Fruit fly (Drosophila melanogaster) whole organism, embryonic: Measurements from ENCODE around the gene Lamtor3.

Experiments
- CG7839 ChIP-seq: fragments of 200-800 bp; sonication (Bioruptor generic); optimal IDR thresholded peaks from 3 replicates; lab custom pipeline; 2018; ENCODE audit warnings: missing biosample characterization, mild to moderate bottlenecking, missing genetic modification characterization, moderate library complexity
- CG9727 ChIP-seq: fragments of 200-800 bp; sonication (Bioruptor generic); optimal IDR thresholded peaks from 3 replicates; lab custom pipeline; 2017; ENCODE audit warnings: missing biosample characterization, mild to moderate bottlenecking, missing genetic modification characterization
- fd102C ChIP-seq: fragments of 200-800 bp; sonication (Bioruptor generic); optimal IDR thresholded peaks from 2 replicates; lab custom pipeline; 2018; ENCODE audit warnings: missing biosample characterization, mild to moderate bottlenecking, missing genetic modification characterization, moderate library complexity
- gfzf ChIP-seq: fragments of 200-800 bp; sonication (Bioruptor generic); optimal IDR thresholded peaks from 2 replicates; lab custom pipeline; 2016; ENCODE audit warnings: missing biosample characterization, mild to moderate bottlenecking, missing genetic modification characterization, moderate library complexity

DNA sequence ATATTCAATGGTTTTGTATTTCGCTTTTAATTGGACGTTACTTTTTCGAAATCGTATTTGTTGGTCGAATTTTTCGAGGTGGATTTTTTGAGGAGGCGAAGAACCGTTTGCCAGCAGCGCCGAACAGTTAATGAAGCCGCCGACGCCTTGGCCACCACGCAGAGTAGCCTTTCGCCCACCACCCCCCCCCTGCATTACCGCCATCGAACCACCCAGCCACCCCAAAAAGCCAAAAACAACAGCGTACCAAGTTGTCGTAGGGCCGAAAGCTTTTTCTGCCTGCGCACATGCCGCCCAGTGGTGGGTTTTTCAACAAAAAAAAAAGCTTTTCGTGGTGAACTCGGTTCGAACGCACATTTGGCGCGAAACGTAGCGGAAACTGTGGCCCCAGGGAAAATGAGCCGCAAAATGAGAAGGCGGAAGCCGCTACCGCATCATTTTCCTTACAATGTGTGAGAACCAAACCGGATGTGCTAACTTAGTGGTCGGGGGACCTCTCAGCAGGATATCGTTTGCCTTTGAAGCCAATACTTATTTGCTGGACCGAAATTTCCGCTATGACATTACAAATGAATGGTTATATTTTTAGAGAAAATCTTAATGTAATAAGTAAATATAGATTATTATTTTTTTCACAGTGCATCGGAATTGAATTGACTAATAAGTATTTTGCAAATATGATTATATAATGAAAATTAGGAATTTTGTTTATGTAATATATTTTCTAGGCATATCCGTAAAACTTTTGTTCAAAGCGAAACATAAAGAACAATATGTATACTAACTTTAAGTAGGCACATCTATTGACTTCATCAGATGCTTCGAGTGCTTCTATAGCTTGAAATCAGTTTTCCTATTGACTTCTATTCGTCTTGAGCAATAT, 47.8 kb upstream of the Lamtor3 start, which contains the start of the genes Dif and CG5043:
- no peak for TF ChIP-seq CG9727 (GFP tag; lab: Kevin White, UChicago)
- TF ChIP-seq fd102C (GFP tag; lab: Kevin White, UChicago) = no peak
- no peak for TF ChIP-seq CG7839 (tag; lab: Kevin White, UChicago)
- no peak for TF ChIP-seq gfzf (GFP tag; lab: Kevin White, UChicago)
